Worm (Caenorhabditis elegans) whole organism, dauer: Measurements from ENCODE around the gene pqn-2.
"Not testable (repeated sequence)": the region's sequence is repeated elsewhere in the genome, so short reads cannot be mapped to it uniquely, and the experiment has no call there.

Experiments
- unc-62 ChIP-seq: sonication (generic microtip); optimal IDR thresholded peaks from 2 replicates; lab custom pipeline; 2017; ENCODE audit warnings: missing biosample characterization, missing genetic modification reagents, missing genetic modification characterization

pqn-2 gene

DNA sequence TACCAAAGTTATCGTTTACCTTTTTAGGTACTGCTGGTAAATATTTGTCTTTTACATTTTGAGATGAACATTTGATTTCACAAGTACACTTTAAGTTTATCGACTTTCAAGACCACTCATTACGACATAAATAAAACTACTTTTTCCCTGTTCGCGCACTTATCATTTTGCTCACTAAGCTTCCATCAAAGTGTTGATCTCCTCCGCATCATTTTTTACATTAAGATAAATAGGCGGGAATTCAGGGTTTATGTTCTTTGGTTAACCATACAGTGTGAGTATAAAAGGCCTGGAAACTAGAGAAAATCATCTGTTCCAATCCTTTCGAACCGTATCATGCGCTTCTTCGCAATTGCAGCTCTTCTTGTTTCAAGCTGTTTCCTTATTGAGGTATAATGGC lies at the start of gene pqn-2:
pqn-2 (plus strand) TSS at position 301 of the 400 bp plus-strand sequence.
- TF ChIP-seq unc-62 (GFP tag; lab: Kevin White, UChicago) = no peak

DNA sequence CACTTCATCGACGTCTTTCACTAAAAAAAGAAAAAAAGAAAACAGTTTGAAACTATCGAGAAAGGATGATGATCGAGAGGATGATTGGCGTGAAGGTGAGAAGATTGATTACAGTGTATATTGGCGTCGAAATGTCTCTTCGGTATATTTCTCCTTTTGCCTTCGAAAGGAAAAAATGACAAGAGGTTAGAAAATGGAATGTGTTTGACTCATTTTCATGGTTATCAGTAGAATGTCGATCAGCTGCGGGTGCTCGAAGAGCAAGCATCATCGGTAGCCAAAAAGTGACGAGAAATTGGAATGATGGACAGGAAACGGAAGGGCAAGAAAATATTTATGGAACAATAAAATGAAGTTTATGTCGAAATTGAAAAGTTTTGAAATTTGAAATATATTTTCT lies 48.4 kb upstream of the pqn-2 start:
- no peak for TF ChIP-seq unc-62 (GFP tag; lab: Kevin White, UChicago)

DNA sequence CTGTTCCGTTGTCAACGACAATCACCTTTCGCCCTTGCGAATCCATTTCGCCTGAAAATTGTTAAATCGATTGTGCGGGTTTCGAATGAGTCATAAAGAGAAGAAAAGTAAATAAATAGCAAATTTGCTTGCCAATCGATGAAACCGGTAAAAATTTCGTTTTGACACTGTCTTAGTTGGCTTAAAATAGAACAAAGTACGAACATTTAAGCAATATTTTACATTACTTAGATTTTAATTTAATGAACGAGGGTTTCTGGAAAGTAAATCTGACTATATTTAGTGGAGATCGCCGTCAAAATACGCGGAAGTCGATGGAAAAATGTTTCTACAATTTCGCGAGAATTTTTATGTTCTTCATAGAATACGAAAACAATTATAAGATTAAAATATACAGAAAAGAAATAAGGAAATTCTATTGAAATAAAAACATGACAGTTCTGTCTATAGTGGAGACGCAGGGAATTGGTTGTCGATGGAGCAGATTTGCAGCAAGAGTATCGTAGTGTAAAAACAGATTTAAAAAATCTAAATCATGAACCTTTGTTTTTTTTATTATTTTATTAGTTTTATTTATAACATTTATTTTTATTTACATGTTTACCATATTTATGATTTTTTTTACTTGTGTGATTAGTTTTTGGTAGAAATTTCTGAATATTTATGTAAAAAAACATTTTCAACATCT lies 43.8 kb upstream of the pqn-2 start, which contains the start of gene arx-2:
arx-2 (minus strand) TSS at position 51 of the 688 bp plus-strand sequence.
- TF ChIP-seq unc-62 (GFP tag; lab: Kevin White, UChicago) = no peak

DNA sequence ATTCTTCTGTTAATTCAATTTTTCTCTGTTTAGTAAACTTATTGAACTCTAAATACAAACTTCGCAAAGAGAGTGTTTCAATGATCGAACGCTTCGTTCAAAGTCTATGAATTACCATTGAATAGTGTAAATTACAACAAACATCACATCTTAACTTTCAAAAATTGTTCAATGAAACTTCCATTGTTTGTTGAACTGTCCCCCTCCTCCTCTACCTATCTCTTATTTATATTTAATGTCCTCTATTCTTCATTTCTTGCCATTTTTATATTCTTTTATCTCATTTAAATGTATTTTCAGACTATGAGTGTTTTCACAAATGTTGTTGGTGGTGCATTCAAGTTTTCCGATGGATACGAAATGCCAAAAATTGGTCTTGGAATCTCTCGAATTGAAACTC lies 43.0 kb upstream of the pqn-2 start, which contains the start of gene K07C5.2:
K07C5.2 (plus strand) TSS at position 301 of the 400 bp plus-strand sequence.
- TF ChIP-seq unc-62 (GFP tag; lab: Kevin White, UChicago) = no peak

DNA sequence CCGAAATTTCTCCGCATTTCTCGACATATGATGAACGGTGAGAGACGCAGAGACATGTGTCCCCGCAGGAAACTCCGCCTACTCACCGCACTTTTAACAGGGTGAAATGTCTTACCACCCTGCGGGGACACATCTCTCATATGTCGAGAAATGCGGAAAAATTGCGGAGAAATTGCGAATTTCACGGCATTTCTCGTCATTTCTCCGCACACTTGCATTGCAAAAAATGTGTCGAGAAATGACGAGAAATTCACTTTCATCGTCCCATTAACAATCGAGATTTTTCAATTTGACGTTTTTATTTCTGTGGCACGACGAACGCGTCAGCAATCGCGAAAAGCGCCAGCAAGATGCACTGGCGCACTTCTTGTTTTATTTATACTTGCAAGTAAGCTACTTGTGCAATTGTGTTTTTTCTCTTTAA lies 40.3 kb upstream of the pqn-2 start, which contains the start of gene K07C5.13:
K07C5.13 (plus strand) TSS at position 151 of the 424 bp plus-strand sequence.
- TF ChIP-seq unc-62 (GFP tag; lab: Kevin White, UChicago) = not testable (repeated sequence)

DNA sequence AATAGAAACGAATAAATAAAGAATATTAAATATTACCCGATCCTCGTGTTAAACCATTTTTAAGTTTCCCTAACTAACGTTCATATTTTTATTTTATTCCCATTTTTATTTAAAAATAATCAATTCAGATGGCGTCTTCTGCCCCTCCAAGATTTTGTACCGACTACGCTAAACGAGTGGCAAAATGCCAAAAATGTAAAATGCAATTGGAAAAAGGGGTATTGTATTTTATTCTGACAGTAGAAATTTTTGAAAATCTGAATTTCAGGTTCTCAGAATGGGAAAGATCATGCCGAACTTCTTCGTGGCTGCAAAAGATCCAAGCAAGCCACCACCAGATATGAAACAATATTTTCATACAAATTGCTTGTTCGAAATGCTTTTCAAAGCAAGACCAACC lies 39.3 kb upstream of the pqn-2 start, which contains the start of gene K07C5.3:
K07C5.3 (plus strand) TSS at position 129 of the 400 bp plus-strand sequence.
- no peak for TF ChIP-seq unc-62 (GFP tag; lab: Kevin White, UChicago)

DNA sequence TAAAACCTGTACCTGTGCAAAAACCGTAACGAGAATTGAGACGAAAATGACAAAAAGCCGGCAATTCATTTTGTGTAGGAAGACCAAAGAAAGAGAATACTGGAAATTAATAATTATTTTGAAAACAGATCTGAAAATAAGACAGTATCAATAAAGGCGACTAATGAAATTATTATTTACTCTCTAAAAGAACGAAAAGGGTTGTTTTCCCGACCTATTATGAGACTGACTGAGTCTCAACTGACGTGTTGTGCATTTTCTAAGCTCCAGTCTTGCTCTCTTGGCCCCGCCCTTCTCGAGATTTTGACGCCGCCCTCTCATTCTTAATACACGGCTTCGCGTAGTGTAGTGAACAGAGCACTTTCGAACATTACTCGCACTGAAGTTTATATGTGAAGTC lies 32.2 kb upstream of the pqn-2 start, which contains the start of gene K07C5.9:
K07C5.9 (minus strand) TSS at position 101 of the 400 bp plus-strand sequence.
- TF ChIP-seq unc-62 (GFP tag; lab: Kevin White, UChicago) = no peak

DNA sequence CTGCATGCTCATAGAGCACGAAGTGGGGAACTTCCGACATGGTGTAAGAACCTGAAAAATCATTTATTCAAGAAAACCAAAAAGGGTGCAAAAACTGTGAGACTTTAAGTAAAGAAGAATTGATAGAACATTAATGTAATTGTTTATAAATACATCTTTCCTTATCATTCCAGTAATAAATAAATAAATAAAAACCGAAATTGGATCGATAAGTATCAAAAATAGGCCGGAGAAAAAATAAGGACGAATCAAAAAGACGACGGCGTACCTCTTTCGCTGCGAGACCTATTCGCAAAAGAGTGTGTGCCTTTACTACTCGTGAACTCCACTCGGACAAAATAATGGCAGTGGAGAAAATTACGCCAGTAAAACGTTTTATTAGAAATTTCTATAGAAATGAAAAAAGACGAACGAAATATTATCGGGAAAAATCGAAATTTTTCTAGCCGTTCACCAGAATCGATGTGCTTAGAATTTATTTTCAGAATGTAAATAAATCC lies 29.3 kb upstream of the pqn-2 start, which contains the start of gene nol-56:
nol-56 (minus strand) TSS at position 51 of the 500 bp plus-strand sequence.
- no peak for TF ChIP-seq unc-62 (GFP tag; lab: Kevin White, UChicago)

DNA sequence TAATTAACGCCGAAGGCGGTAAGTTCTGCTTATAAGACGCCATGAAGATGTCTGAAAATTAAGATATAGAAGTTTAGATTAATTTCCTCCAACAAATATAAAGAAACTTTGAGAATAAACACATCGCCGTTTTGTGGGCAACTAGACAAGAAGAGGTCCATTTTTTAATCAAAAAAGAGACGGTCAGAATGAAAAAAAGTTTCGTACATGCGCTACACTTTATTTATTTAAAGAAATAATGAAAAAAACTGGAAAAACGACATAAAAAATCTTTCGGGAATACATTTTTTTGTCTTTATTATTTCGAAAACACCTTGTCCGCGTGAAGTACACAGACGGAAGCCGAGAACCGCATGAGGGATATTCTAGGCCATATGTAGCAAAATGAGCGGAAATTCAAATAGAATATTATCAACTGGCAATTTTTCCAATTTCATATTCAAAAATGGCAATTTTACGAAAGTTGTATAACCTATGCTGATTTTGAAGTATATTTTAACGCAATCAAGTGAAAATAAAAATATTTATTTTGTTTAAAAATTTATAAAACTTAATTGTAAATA lies 26.4 kb upstream of the pqn-2 start, which contains the start of gene sluh-7:
sluh-7 (minus strand) TSS at position 51 of the 563 bp plus-strand sequence.
- TF ChIP-seq unc-62 (GFP tag; lab: Kevin White, UChicago) = no peak

DNA sequence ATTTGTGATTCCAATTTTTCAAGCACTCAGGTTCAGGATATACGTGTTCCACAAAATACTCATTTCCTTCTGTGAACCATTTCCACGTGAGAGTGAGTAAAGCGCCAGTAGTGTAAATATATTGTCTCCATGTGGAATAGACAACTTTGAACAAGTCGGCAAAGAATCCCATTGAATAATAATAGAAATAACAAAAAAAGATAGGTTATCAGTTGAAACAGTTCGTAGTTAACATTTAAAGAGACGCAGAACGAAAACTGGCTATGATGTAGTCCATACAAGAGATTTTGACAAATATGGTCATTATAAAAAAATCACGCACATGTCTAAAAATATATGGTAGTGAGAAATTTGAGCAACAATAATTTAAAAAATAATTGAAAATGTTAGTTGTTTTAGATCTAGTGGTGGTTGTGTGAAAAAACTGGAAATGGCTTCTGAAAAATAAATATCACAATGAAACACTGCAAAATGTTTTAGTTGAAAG lies 24.7 kb upstream of the pqn-2 start, which contains the start of gene ceeh-2:
ceeh-2 (minus strand) TSS at position 437 of the 487 bp plus-strand sequence.
- no peak for TF ChIP-seq unc-62 (GFP tag; lab: Kevin White, UChicago)

DNA sequence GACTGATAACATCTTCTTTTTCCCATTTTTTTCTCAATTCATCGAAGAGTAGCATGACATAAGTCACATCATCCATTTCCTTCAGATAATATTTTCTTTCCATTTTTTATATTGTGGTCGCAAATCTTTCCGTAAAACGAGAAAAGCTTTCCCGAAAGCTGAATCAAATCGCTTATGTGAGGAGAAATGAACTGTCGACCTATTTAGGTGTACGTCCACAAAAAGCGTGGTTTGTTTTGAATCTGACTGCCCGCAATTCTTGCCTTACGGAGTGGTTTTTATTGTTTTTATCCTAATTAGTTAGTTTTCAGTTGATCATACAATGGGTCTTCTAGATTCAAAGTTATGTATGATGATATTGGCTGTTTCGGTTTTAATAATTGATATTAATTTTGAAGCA lies 24.0 kb upstream of the pqn-2 start, which contains the start of gene ttll-15:
ttll-15 (plus strand) TSS at position 301 of the 400 bp plus-strand sequence.
- no peak for TF ChIP-seq unc-62 (GFP tag; lab: Kevin White, UChicago)

DNA sequence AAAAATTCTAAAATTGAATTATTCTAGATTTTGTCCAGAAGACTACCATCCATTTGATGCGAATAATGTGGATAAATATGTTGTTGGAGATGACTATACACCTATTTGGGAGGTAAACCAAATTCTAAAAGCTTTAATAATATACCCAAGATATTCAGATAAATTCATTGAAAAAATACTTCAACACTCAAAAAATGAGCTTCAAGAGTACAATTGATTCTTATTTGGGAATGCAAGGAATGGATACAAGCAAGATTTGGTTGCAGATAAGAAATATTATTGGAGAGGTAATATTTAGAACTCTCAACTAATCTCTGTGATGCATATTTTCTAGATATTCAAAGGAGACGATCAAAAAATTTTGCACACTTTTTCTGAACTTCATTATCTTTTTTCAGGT lies 22.1 kb upstream of the pqn-2 start:
- TF ChIP-seq unc-62 (GFP tag; lab: Kevin White, UChicago) = no peak

DNA sequence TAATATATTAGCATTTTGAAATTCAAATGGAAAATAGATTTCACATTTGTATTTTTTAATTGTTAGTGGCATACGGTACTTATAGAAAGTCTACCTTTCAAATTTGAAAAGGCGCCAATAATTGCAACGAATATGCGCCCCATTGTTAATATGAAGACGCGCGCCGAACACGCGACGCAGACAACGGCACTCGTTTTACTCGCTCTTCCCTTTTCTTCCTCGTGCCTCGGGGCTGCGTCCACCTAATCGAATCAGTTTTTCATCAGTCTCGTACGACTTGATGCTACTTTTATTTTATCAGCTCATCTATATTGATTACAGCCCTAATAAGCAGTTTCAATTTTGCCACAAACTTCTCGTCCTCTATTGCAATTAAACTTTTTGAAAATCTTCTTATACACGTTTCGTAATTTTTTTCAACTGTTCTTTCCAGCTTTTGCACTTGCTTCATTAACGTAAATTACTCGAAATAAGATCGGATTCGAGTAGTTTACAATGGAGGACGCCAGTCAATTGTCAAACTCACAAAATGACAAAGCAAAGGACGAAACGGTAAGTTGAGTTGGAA lies 20.3 kb upstream of the pqn-2 start, which contains the start of gene cash-1:
cash-1 (plus strand) TSS at position 432 of the 568 bp plus-strand sequence.
- no peak for TF ChIP-seq unc-62 (GFP tag; lab: Kevin White, UChicago)

DNA sequence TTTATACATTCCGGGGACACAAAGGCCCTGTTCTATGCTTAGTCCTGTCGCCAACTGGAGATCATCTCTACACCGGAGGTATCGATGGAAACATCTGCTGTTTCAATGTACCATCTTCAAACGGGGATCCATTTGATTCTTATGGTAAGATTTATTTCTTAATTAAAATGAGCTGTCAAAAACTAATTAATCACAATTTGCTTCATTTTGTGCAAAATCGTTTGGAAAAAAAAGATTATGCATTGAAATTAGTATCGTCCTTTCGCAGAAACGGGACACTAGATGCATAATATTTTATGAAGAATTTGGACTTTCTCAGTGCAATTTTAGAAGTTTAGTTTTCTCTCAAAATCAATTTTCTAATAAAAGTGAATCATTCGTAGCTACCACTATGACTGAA lies 18.4 kb upstream of the pqn-2 start:
- no peak for TF ChIP-seq unc-62 (GFP tag; lab: Kevin White, UChicago)

DNA sequence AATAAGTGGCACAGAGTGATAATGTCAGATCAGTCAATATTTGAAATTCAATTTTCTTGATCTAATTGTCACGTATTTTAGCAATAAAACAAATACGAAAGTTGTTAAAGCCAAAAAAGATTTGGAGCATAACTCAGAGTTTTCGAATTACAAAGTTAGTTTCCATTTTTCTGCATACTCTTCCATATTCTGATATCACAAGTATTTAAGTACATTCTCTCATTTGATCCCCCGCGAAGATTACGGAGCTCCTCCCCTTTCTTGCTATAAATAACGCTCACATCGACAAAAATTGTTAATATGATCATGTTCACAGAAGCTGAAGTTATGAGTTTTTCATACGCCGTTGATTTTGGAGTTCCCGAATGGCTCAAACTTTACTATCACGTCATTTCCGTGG lies 14.0 kb upstream of the pqn-2 start, which contains the start of gene sri-20:
sri-20 (plus strand) TSS at position 301 of the 400 bp plus-strand sequence.
- TF ChIP-seq unc-62 (GFP tag; lab: Kevin White, UChicago) = no peak
